Fruit fly (Drosophila melanogaster): Measurements from ENCODE around the gene nrv2.

The nrv2 gene

dm6 chr2L:6837829-6838228, 39.2 kb upstream of the nrv2 start:
- TF ChIP-seq CG4730 (GFP tag; IDR thresholded peaks at IDR 0.05) (0 out of 2 replicates have a peak, but pooled peaks have one; percentile 4), sisA (GFP tag; IDR thresholded peaks at IDR 0.05) (0 out of 2 replicates have a peak, but pooled peaks have one; percentile 30), Optix (GFP tag; IDR thresholded peaks at IDR 0.05) (0 out of 3 replicates have a peak, but pooled peaks have one; percentile 21), CG10431 (GFP tag; optimal IDR thresholded peaks at IDR 0.05) (no peak), Ets65A (GFP tag) (peak; percentile 63), sens (GFP tag) (peak; percentile 11), sr (GFP tag; IDR thresholded peaks at IDR 0.05) (no peak), Hr39 (optimal IDR thresholded peaks at IDR 0.05) (peak; percentile 84), CG42726 (GFP tag; IDR thresholded peaks at IDR 0.05; ENCODE audit: partially characterized antibody) (0 out of 2 replicates have a peak, but pooled peaks have one; percentile 23), CG8944 (GFP tag; optimal IDR thresholded peaks at IDR 0.05) (no peak), CG16813 (GFP tag; IDR thresholded peaks at IDR 0.05; ENCODE audit: partially characterized antibody) (0 out of 3 replicates have a peak, but pooled peaks have one; percentile 22)

DNA sequence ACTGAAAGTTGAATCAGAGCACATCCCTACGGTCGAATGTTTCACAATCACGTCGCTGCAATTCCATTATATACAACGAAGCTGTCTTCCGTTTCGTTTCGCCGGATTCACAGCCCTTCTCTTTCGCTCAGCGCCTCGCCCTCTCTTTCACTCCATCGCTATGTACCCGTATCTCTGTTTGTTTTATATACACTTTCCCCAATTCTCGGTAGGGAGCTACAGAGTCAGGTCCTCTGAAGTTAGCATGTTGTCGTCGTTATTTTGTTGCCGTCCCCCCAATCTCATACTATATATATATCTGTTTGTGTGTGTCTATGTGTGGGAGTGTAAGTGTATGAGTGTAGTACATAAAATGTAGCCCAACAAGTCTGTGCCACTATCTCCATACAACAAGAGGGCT, 37.5 kb upstream of the nrv2 start:
- TF ChIP-seq CG12299 (tag; optimal IDR thresholded peaks at IDR 0.05) (no peak), D (optimal IDR thresholded peaks at IDR 0.05) (no peak), D (GFP tag; optimal IDR thresholded peaks at IDR 0.05) (no peak), CG2120 (GFP tag; optimal IDR thresholded peaks at IDR 0.05) (no peak), CHES-1-like (GFP tag; optimal IDR thresholded peaks at IDR 0.05) (no peak), cg (GFP tag; optimal IDR thresholded peaks at IDR 0.05) (peak; percentile 47), dm (GFP tag; optimal IDR thresholded peaks at IDR 0.05) (no peak), dan (GFP tag; IDR thresholded peaks at IDR 0.05) (no peak), CG3281 (GFP tag; optimal IDR thresholded peaks at IDR 0.05) (no peak), h (optimal IDR thresholded peaks at IDR 0.05) (no peak), CG4328 (GFP tag; optimal IDR thresholded peaks at IDR 0.05) (no peak), CG13894 (tag; optimal IDR thresholded peaks at IDR 0.05) (peak; percentile 8), Lhr (GFP tag; optimal IDR thresholded peaks at IDR 0.05) (no peak), Doc2 (GFP tag; IDR thresholded peaks at IDR 0.05) (no peak), CG10959 (GFP tag; IDR thresholded peaks at IDR 0.05) (no peak), toy (GFP tag; IDR thresholded peaks at IDR 0.05) (no peak), CG15269 (tag; optimal IDR thresholded peaks at IDR 0.05) (no peak), Dek (tag; optimal IDR thresholded peaks at IDR 0.05) (no peak), HmgD (GFP tag; optimal IDR thresholded peaks at IDR 0.05) (no peak), az2 (GFP tag; optimal IDR thresholded peaks at IDR 0.05) (no peak), Nf-YC (tag; optimal IDR thresholded peaks at IDR 0.05) (peak; percentile 63), CG12219 (GFP tag; optimal IDR thresholded peaks at IDR 0.05) (no peak), Dref (GFP tag; IDR thresholded peaks at IDR 0.05) (no peak), inv (GFP tag; IDR thresholded peaks at IDR 0.05; ENCODE audit: partially characterized antibody) (no peak), CG2712 (tag; optimal IDR thresholded peaks at IDR 0.05) (no peak), Rfx (GFP tag; IDR thresholded peaks at IDR 0.05) (no peak), CG34422 (GFP tag; IDR thresholded peaks at IDR 0.05) (no peak), nmo (GFP tag; optimal IDR thresholded peaks at IDR 0.05) (no peak), CoRest (tag; optimal IDR thresholded peaks at IDR 0.05) (no peak), CG16813 (GFP tag; IDR thresholded peaks at IDR 0.05; ENCODE audit: partially characterized antibody) (no peak), CG10654 (GFP tag; optimal IDR thresholded peaks at IDR 0.05) (no peak), pros (GFP tag; optimal IDR thresholded peaks at IDR 0.05) (no peak), MESR4 (GFP tag; optimal IDR thresholded peaks at IDR 0.05) (no peak), CG18619 (GFP tag; optimal IDR thresholded peaks at IDR 0.05) (no peak), chinmo (GFP tag; IDR thresholded peaks at IDR 0.05; ENCODE audit: partially characterized antibody) (no peak), CG9727 (GFP tag; optimal IDR thresholded peaks at IDR 0.05) (no peak), CG8281 (tag; optimal IDR thresholded peaks at IDR 0.05) (no peak), Rx (GFP tag; IDR thresholded peaks at IDR 0.05) (no peak), CG1832 (GFP tag; optimal IDR thresholded peaks at IDR 0.05) (peak; percentile 41), pan (optimal IDR thresholded peaks at IDR 0.05) (no peak), pan (GFP tag; optimal IDR thresholded peaks at IDR 0.05 in 1 of 2, IDR thresholded peaks at IDR 0.05 in 1 of 2) (no peak), Antp (GFP tag; optimal IDR thresholded peaks at IDR 0.05) (no peak)
